Worm (Caenorhabditis elegans) whole organism, late embryonic: ENCODE measurements around the gene T13F3.6.

Experiments
- C08G9.2 ChIP-seq: sonication (generic microtip); optimal IDR thresholded peaks from 2 replicates; lab custom pipeline; 2016; ENCODE audit warnings: mild to moderate bottlenecking, missing genetic modification characterization, moderate library complexity, missing compliant biosample characterization
- T23F11.4 ChIP-seq: fragments of 200-800 bp; sonication (Bioruptor generic); optimal IDR thresholded peaks from 2 replicates; lab custom pipeline; 2018; ENCODE audit warnings: mild to moderate bottlenecking, missing genetic modification characterization, missing compliant biosample characterization
- ceh-18 ChIP-seq: sonication (generic microtip); optimal IDR thresholded peaks from 2 replicates; lab custom pipeline; 2016; ENCODE audit warnings: missing genetic modification characterization, missing compliant biosample characterization
- ceh-34 ChIP-seq: sonication (generic microtip); optimal IDR thresholded peaks from 2 replicates; lab custom pipeline; 2016; ENCODE audit warnings: mild to moderate bottlenecking, missing genetic modification characterization, missing compliant biosample characterization
- ceh-45 ChIP-seq: fragments of 200-800 bp; sonication (Bioruptor generic); IDR thresholded peaks from 2 replicates; pipeline ENCODE4 v1.3.6; 2022; ENCODE audit warnings: missing genetic modification reagents, missing genetic modification characterization, missing compliant biosample characterization
- ceh-48 ChIP-seq: sonication (generic microtip); optimal IDR thresholded peaks from 2 replicates; lab custom pipeline; 2016; ENCODE audit warnings: missing genetic modification characterization, inconsistent platforms, missing compliant biosample characterization
- ceh-6 ChIP-seq: fragments of 200-800 bp; sonication (Bioruptor generic); optimal IDR thresholded peaks from 2 replicates; lab custom pipeline; 2018; ENCODE audit warnings: mild to moderate bottlenecking, missing genetic modification characterization, missing compliant biosample characterization
- dmd-4 ChIP-seq: sonication (generic microtip); optimal IDR thresholded peaks from 2 replicates; lab custom pipeline; 2016; ENCODE audit warnings: borderline replicate concordance, missing genetic modification characterization, missing compliant biosample characterization
- dve-1 ChIP-seq: sonication (generic microtip); optimal IDR thresholded peaks from 2 replicates; lab custom pipeline; 2017; ENCODE audit warnings: antibody characterized with exemption, mild to moderate bottlenecking, missing genetic modification characterization, missing compliant biosample characterization
- elt-4 ChIP-seq: sonication (generic microtip); optimal IDR thresholded peaks from 2 replicates; lab custom pipeline; 2016; ENCODE audit warnings: missing genetic modification characterization, missing compliant biosample characterization
- ets-4 ChIP-seq: sonication (generic microtip); optimal IDR thresholded peaks from 2 replicates; lab custom pipeline; 2016; ENCODE audit warnings: missing genetic modification characterization, missing compliant biosample characterization
- eyg-1 ChIP-seq: sonication (generic microtip); optimal IDR thresholded peaks from 2 replicates; lab custom pipeline; 2016; ENCODE audit warnings: missing genotype, missing genetic modification characterization, missing compliant biosample characterization
- fax-1 ChIP-seq: sonication (generic microtip); optimal IDR thresholded peaks from 2 replicates; lab custom pipeline; 2016; ENCODE audit warnings: missing genotype, missing genetic modification characterization, missing compliant biosample characterization
- fkh-10 ChIP-seq: fragments of 150-350 bp; optimal IDR thresholded peaks from 2 replicates; lab custom pipeline; 2014; ENCODE audit warnings: missing biosample characterization, missing genetic modification reagents, missing genetic modification characterization
- gmeb-2 ChIP-seq: sonication (generic microtip); optimal IDR thresholded peaks from 2 replicates; lab custom pipeline; 2016; ENCODE audit warnings: missing genetic modification characterization, inconsistent platforms, missing compliant biosample characterization
- hlh-15 ChIP-seq: sonication (generic microtip); optimal IDR thresholded peaks from 2 replicates; lab custom pipeline; 2016; ENCODE audit warnings: missing genetic modification characterization, missing compliant biosample characterization
- hlh-30 ChIP-seq: sonication (generic microtip); optimal IDR thresholded peaks from 2 replicates; lab custom pipeline; 2017; ENCODE audit warnings: antibody characterized with exemption, missing genetic modification characterization, missing compliant biosample characterization; ENCODE audit not compliant: insufficient read depth
- lim-6 ChIP-seq: sonication (generic microtip); optimal IDR thresholded peaks from 2 replicates; lab custom pipeline; 2016; ENCODE audit warnings: missing genetic modification characterization, missing compliant biosample characterization
- lin-11 ChIP-seq: fragments of 200-800 bp; sonication (Bioruptor generic); optimal IDR thresholded peaks from 2 replicates; lab custom pipeline; 2018; ENCODE audit warnings: mild to moderate bottlenecking, missing genetic modification characterization, missing compliant biosample characterization
- madf-2 ChIP-seq: sonication (generic microtip); optimal IDR thresholded peaks from 2 replicates; lab custom pipeline; 2017; ENCODE audit warnings: missing genetic modification characterization, missing compliant biosample characterization
- mec-3 ChIP-seq: sonication (generic microtip); optimal IDR thresholded peaks from 2 replicates; lab custom pipeline; 2016; ENCODE audit warnings: borderline replicate concordance, missing genetic modification characterization, missing compliant biosample characterization
- nfya-1 ChIP-seq: sonication (generic microtip); optimal IDR thresholded peaks from 2 replicates; lab custom pipeline; 2017; ENCODE audit warnings: missing genetic modification characterization, mild to moderate bottlenecking, missing compliant biosample characterization, antibody characterized with exemption, moderate library complexity
- nhr-11 ChIP-seq: fragments of 150-350 bp; optimal IDR thresholded peaks from 2 replicates; lab custom pipeline; 2014; ENCODE audit warnings: missing biosample characterization, missing genetic modification characterization
- nhr-232 ChIP-seq: sonication (generic microtip); optimal IDR thresholded peaks from 2 replicates; lab custom pipeline; 2016; ENCODE audit warnings: missing genetic modification characterization, missing compliant biosample characterization
- pat-9 ChIP-seq: fragments of 200-800 bp; sonication (Bioruptor generic); optimal IDR thresholded peaks from 2 replicates; lab custom pipeline; 2018; ENCODE audit warnings: mild to moderate bottlenecking, missing genetic modification characterization, moderate library complexity, missing compliant biosample characterization
- pax-1 ChIP-seq: fragments of 150-350 bp; optimal IDR thresholded peaks from 2 replicates; lab custom pipeline; 2014; ENCODE audit warnings: missing biosample characterization, missing genetic modification characterization
- pha-4 ChIP-seq: fragments of 150-350 bp; optimal IDR thresholded peaks from 2 replicates; lab custom pipeline; 2018; ENCODE audit warnings: missing biosample characterization, missing genetic modification reagents, missing genetic modification characterization
- pqm-1 ChIP-seq: sonication (generic microtip); optimal IDR thresholded peaks from 2 replicates; lab custom pipeline; 2016; ENCODE audit warnings: missing genetic modification characterization, missing compliant biosample characterization
- pros-1 ChIP-seq: fragments of 150-350 bp; optimal IDR thresholded peaks from 2 replicates; lab custom pipeline; 2014; ENCODE audit warnings: missing biosample characterization, missing genetic modification reagents, missing genetic modification characterization
- rnt-1 ChIP-seq: sonication (generic microtip); optimal IDR thresholded peaks from 2 replicates; lab custom pipeline; 2016; ENCODE audit warnings: missing genetic modification characterization, missing compliant biosample characterization
- sdc-2 ChIP-seq: sonication (generic microtip); optimal IDR thresholded peaks from 2 replicates; lab custom pipeline; 2016; ENCODE audit warnings: missing genotype, missing genetic modification characterization, missing compliant biosample characterization
- sox-2 ChIP-seq: fragments of 200-800 bp; sonication (Bioruptor generic); IDR thresholded peaks from 2 replicates; pipeline ENCODE4 v1.3.6; 2022; ENCODE audit warnings: missing genetic modification reagents, missing genetic modification characterization, missing compliant biosample characterization
- syd-9 ChIP-seq: sonication (generic microtip); optimal IDR thresholded peaks from 2 replicates; lab custom pipeline; 2016; ENCODE audit warnings: mild to moderate bottlenecking, missing genetic modification characterization, moderate library complexity, missing compliant biosample characterization
- tbx-2 ChIP-seq: sonication (generic microtip); optimal IDR thresholded peaks from 2 replicates; lab custom pipeline; 2016; ENCODE audit warnings: missing genetic modification characterization, missing compliant biosample characterization
- tbx-7 ChIP-seq: sonication (generic microtip); optimal IDR thresholded peaks from 2 replicates; lab custom pipeline; 2016; ENCODE audit warnings: missing genotype, missing genetic modification characterization, missing compliant biosample characterization
- unc-42 ChIP-seq: sonication (generic microtip); optimal IDR thresholded peaks from 2 replicates; lab custom pipeline; 2016; ENCODE audit warnings: missing genotype, missing genetic modification characterization, missing compliant biosample characterization
- unc-55 ChIP-seq: sonication (generic microtip); optimal IDR thresholded peaks from 2 replicates; lab custom pipeline; 2017; ENCODE audit warnings: missing biosample characterization, missing genetic modification reagents, missing genetic modification characterization
- unc-86 ChIP-seq: sonication (generic microtip); optimal IDR thresholded peaks from 2 replicates; lab custom pipeline; 2016; ENCODE audit warnings: missing genetic modification characterization, missing compliant biosample characterization
- zip-5 ChIP-seq: sonication (generic microtip); optimal IDR thresholded peaks from 2 replicates; lab custom pipeline; 2016; ENCODE audit warnings: missing genetic modification characterization, missing compliant biosample characterization

Gene T13F3.6

ce11 chrV:16244078-16244477 lies 26.9 kb downstream of the T13F3.6 start, which contains the start of gene srh-104:
srh-104 (minus strand) TSS chrV:16244178.
- TF ChIP-seq hlh-30 (tag; lab: Kevin White, UChicago) (no peak), C08G9.2 (tag; lab: Kevin White, UChicago) (no peak), dve-1 (tag; lab: Kevin White, UChicago) (no peak), unc-55 (GFP tag; lab: Kevin White, UChicago) (no peak), hlh-15 (tag; lab: Kevin White, UChicago) (no peak), unc-42 (tag; lab: Kevin White, UChicago) (no peak), rnt-1 (tag; lab: Kevin White, UChicago) (no peak), sox-2 (GFP tag; lab: Robert Waterston, UW) (no peak), pax-1 (tag; lab: Kevin White, UChicago) (no peak), nhr-232 (tag; lab: Kevin White, UChicago) (no peak)
- TF ChIP-seq, all 69 proteins: peak for 0

- no peak for TF ChIP-seq mec-3 (tag; lab: Kevin White, UChicago)
- TF ChIP-seq C08G9.2 (tag; lab: Kevin White, UChicago) = no peak
- TF ChIP-seq nfya-1 (tag; lab: Kevin White, UChicago) = no peak
- TF ChIP-seq ceh-34 (tag; lab: Kevin White, UChicago) = no peak
- no peak for TF ChIP-seq madf-2
- no peak for TF ChIP-seq sdc-2
- no peak for TF ChIP-seq tbx-2 (tag; lab: Kevin White, UChicago)
- no peak for TF ChIP-seq eyg-1
- no peak for TF ChIP-seq lim-6 (tag; lab: Kevin White, UChicago)
- no peak for TF ChIP-seq syd-9
- no peak for TF ChIP-seq ceh-45 (GFP tag; lab: Robert Waterston, UW)
- no peak for TF ChIP-seq fkh-10 (GFP tag; lab: Kevin White, UChicago)
- no peak for TF ChIP-seq unc-86 (tag; lab: Kevin White, UChicago)
- no peak for TF ChIP-seq pqm-1 (tag; lab: Kevin White, UChicago)
- no peak for TF ChIP-seq ceh-6 (GFP tag; lab: Kevin White, UChicago)
- no peak for TF ChIP-seq pha-4
- TF ChIP-seq nhr-11 = no peak
- TF ChIP-seq ets-4 (tag; lab: Kevin White, UChicago) = no peak
- no peak for TF ChIP-seq tbx-7
Measured at ce11 chrV:16237223-16237622, 33.8 kb downstream of the T13F3.6 start, which contains the start of gene F21H7.5. F21H7.5 (plus strand) TSS chrV:16237523.

- TF ChIP-seq ceh-18 (tag; lab: Kevin White, UChicago) (no peak), pros-1 (no peak), gmeb-2 (tag; lab: Kevin White, UChicago) (no peak), unc-86 (tag; lab: Kevin White, UChicago) (no peak), fax-1 (tag; lab: Kevin White, UChicago) (no peak), pqm-1 (tag; lab: Kevin White, UChicago) (no peak), dmd-4 (tag; lab: Kevin White, UChicago) (no peak), zip-5 (tag; lab: Kevin White, UChicago) (no peak), T23F11.4 (GFP tag; lab: Kevin White, UChicago) (no peak), tbx-7 (no peak), elt-4 (tag; lab: Kevin White, UChicago) (no peak), eyg-1 (no peak), pat-9 (tag; lab: Kevin White, UChicago) (no peak), lin-11 (no peak), ceh-48 (tag; lab: Kevin White, UChicago) (no peak), ets-4 (tag; lab: Kevin White, UChicago) (no peak), unc-42 (tag; lab: Kevin White, UChicago) (no peak), pha-4 (no peak)
- TF ChIP-seq, all 69 proteins: peak for 0
Measured at ce11 chrV:16235647-16236046, 35.4 kb downstream of the T13F3.6 start, which contains the start of gene srh-98. srh-98 (minus strand) TSS chrV:16235747.
